Worm (Caenorhabditis elegans) whole organism, L3 larva: ENCODE results near the gene spo-11.

ENCODE experiments used
- R02D3.7 ChIP-seq: fragments of 150-350 bp; optimal IDR thresholded peaks from 2 replicates; lab custom pipeline; 2014; ENCODE audit warnings: missing biosample characterization, missing genetic modification characterization
- aly-2 ChIP-seq: fragments of 150-350 bp; optimal IDR thresholded peaks from 2 replicates; lab custom pipeline; 2014; ENCODE audit warnings: missing biosample characterization, missing genetic modification characterization
- ama-1 ChIP-seq: fragments of 150-350 bp; optimal IDR thresholded peaks from 2 replicates; lab custom pipeline; 2018
- fkh-2 ChIP-seq: fragments of 150-350 bp; optimal IDR thresholded peaks from 2 replicates; lab custom pipeline; 2014; ENCODE audit warnings: missing biosample characterization, missing genetic modification reagents, missing genetic modification characterization
- nhr-12 ChIP-seq: fragments of 150-350 bp; optimal IDR thresholded peaks from 2 replicates; lab custom pipeline; 2014; ENCODE audit warnings: missing biosample characterization, missing genetic modification characterization
- nhr-237 ChIP-seq: fragments of 150-350 bp; optimal IDR thresholded peaks from 2 replicates; lab custom pipeline; 2014; ENCODE audit warnings: missing biosample characterization, missing genetic modification characterization
- nhr-76 ChIP-seq: fragments of 150-350 bp; sonication (generic microtip); optimal IDR thresholded peaks from 5 replicates; lab custom pipeline; 2014; ENCODE audit warnings: missing biosample characterization, missing genetic modification characterization
- tbx-2 ChIP-seq: sonication (generic microtip); optimal IDR thresholded peaks from 2 replicates; lab custom pipeline; 2016; ENCODE audit warnings: mild to moderate bottlenecking, missing genetic modification characterization, missing compliant biosample characterization
- unc-62 ChIP-seq: fragments of 150-350 bp; sonication (generic microtip); optimal IDR thresholded peaks from 4 replicates; lab custom pipeline; 2014; ENCODE audit warnings: missing biosample characterization, missing genetic modification reagents, missing genetic modification characterization
- ztf-11 ChIP-seq: fragments of 150-350 bp; optimal IDR thresholded peaks from 2 replicates; lab custom pipeline; 2014; ENCODE audit warnings: missing biosample characterization, missing genetic modification characterization

- no peak for TF ChIP-seq nhr-237
- TF ChIP-seq fkh-2 (tag; lab: Kevin White, UChicago) = no peak
- no peak for TF ChIP-seq nhr-12 (tag; lab: Kevin White, UChicago)
- TF ChIP-seq ztf-11 (tag; lab: Kevin White, UChicago) = no peak
- TF ChIP-seq tbx-2 = no peak
- no peak for TF ChIP-seq aly-2 (tag; lab: Kevin White, UChicago)
- no peak for TF ChIP-seq unc-62 (GFP tag; lab: Kevin White, UChicago)
- TF ChIP-seq R02D3.7 (tag; lab: Kevin White, UChicago) = no peak
- no peak for TF ChIP-seq ama-1 (lab: Kevin White, UChicago)
- TF ChIP-seq nhr-76 (tag; lab: Kevin White, UChicago) = no peak
Observed at ce11 chrIV:11089527-11089926, 35.1 kb downstream of the spo-11 start, which contains the start of gene M7.7.
